Worm (Caenorhabditis elegans) whole organism, midembryonic: ENCODE measurements around the gene srd-55.
"Not testable (repeated sequence)": the region's sequence is repeated elsewhere in the genome, so short reads cannot be mapped to it uniquely, and the experiment has no call there.

ENCODE experiments used
- T22C8.4 ChIP-seq: fragments of 200-800 bp; sonication (Bioruptor generic); IDR thresholded peaks from 2 replicates; pipeline ENCODE4 v1.3.6; 2022; ENCODE audit warnings: missing genetic modification characterization, missing compliant biosample characterization
- cog-1 ChIP-seq: sonication (generic microtip); optimal IDR thresholded peaks from 2 replicates; lab custom pipeline; 2016; ENCODE audit warnings: missing genetic modification characterization, missing compliant biosample characterization
- flt-1 ChIP-seq: fragments of 200-800 bp; sonication (Bioruptor generic); IDR thresholded peaks from 2 replicates; pipeline ENCODE4 v1.3.6; 2022; ENCODE audit warnings: missing genetic modification characterization, missing compliant biosample characterization
- klf-2 ChIP-seq: fragments of 200-800 bp; sonication (Bioruptor generic); conservative IDR thresholded peaks from 2 replicates; pipeline ENCODE4 v1.3.6; 2022; ENCODE audit warnings: missing genetic modification reagents, missing genetic modification characterization, missing compliant biosample characterization
- med-1 ChIP-seq: sonication (generic microtip); optimal IDR thresholded peaks from 2 replicates; lab custom pipeline; 2017; ENCODE audit warnings: missing genetic modification characterization, mild to moderate bottlenecking, missing compliant biosample characterization, antibody characterized with exemption, missing genetic modification reagents; ENCODE audit not compliant: insufficient read depth
- ref-1 ChIP-seq: fragments of 200-800 bp; sonication (Bioruptor generic); conservative IDR thresholded peaks from 2 replicates; pipeline ENCODE4 v1.3.6; 2022; ENCODE audit warnings: missing genetic modification reagents, missing genetic modification characterization, missing compliant biosample characterization
- tab-1 ChIP-seq: fragments of 200-800 bp; sonication (Bioruptor generic); IDR thresholded peaks from 2 replicates; pipeline ENCODE4 v1.3.6; 2022; ENCODE audit warnings: missing genetic modification characterization, missing compliant biosample characterization
- ztf-23 ChIP-seq: fragments of 200-800 bp; sonication (Bioruptor generic); IDR thresholded peaks from 2 replicates; pipeline ENCODE4 v1.3.6; 2022; ENCODE audit warnings: missing genetic modification reagents, missing genetic modification characterization, missing compliant biosample characterization
- ztf-29 ChIP-seq: fragments of 200-800 bp; sonication (Bioruptor generic); IDR thresholded peaks from 2 replicates; pipeline ENCODE4 v1.3.6; 2022; ENCODE audit warnings: missing genetic modification reagents, missing genetic modification characterization, missing compliant biosample characterization

The srd-55 gene

ce11 chrII:7408192-7408591 lies at the start of gene srd-55:
Gene srd-55, plus strand, starts transcription at chrII:7408492.
- TF ChIP-seq klf-2 (no peak), med-1 (no peak), tab-1 (GFP tag; lab: Robert Waterston, UW) (no peak), flt-1 (GFP tag; lab: Robert Waterston, UW) (no peak), ref-1 (GFP tag; lab: Robert Waterston, UW) (no peak)

- TF ChIP-seq cog-1 (tag; lab: Kevin White, UChicago) (peak; percentile 66), tab-1 (GFP tag; lab: Robert Waterston, UW) (no peak)
Measured at ce11 chrII:7363990-7364455, 44.3 kb upstream of the srd-55 start, which contains the start of gene msra-1. Gene msra-1, minus strand, starts transcription at chrII:7364040.

ce11 chrII:7368761-7369160 lies 39.5 kb upstream of the srd-55 start, which contains the start of gene F43E2.6:
Gene F43E2.6, minus strand, starts transcription at chrII:7368861.
- no peak for TF ChIP-seq ztf-23
- TF ChIP-seq med-1 = no peak
- TF ChIP-seq ztf-29 (GFP tag; lab: Robert Waterston, UW) = no peak
- TF ChIP-seq tab-1 (GFP tag; lab: Robert Waterston, UW) = no peak
- no peak for TF ChIP-seq cog-1 (tag; lab: Kevin White, UChicago)
- no peak for TF ChIP-seq ref-1 (GFP tag; lab: Robert Waterston, UW)
- no peak for TF ChIP-seq klf-2

- not testable (repeated sequence) for TF ChIP-seq ztf-29 (GFP tag; lab: Robert Waterston, UW); T22C8.4 (GFP tag; lab: Robert Waterston, UW); klf-2
Measured at ce11 chrII:7370195-7370594, 38.1 kb upstream of the srd-55 start, which contains the start of gene F43E2.11. Gene F43E2.11, minus strand, starts transcription at chrII:7370295.

DNA sequence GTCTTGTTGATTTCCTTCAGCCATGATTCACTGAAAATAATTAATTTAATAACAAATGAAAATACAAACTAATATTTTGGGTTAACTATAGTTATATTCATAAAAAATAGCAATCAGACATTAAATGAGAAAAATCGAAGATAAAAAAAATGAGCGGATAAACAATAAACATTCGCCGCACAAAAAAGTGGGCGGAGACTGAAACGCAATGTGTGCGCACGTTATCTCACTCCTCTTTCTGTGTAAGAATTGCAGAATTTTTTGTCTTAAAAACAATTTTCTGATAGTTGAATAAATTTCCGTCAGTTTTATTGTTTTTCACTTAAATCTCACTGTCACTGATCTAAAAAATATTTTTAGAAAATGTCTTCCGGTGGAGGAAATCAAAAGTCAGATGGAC lies 34.1 kb upstream of the srd-55 start, which contains the start of the genes mtch-1 and rpb-4:
Gene mtch-1, minus strand, starts transcription at position 24 of the 400 bp plus-strand sequence.
Gene rpb-4, plus strand, starts transcription at position 353 of the 400 bp plus-strand sequence.
- no peak for TF ChIP-seq ref-1 (GFP tag; lab: Robert Waterston, UW)
- peak; percentile 11 for TF ChIP-seq med-1
- no peak for TF ChIP-seq ztf-29 (GFP tag; lab: Robert Waterston, UW)

- no peak for TF ChIP-seq ref-1 (GFP tag; lab: Robert Waterston, UW)
- TF ChIP-seq med-1 = no peak
- no peak for TF ChIP-seq klf-2
- no peak for TF ChIP-seq cog-1 (tag; lab: Kevin White, UChicago)
- TF ChIP-seq tab-1 (GFP tag; lab: Robert Waterston, UW) = no peak
- no peak for TF ChIP-seq T22C8.4 (GFP tag; lab: Robert Waterston, UW)
- TF ChIP-seq ztf-29 (GFP tag; lab: Robert Waterston, UW) = no peak
- no peak for TF ChIP-seq ztf-23
- TF ChIP-seq flt-1 (GFP tag; lab: Robert Waterston, UW) = no peak
Measured at ce11 chrII:7374980-7375379, 33.3 kb upstream of the srd-55 start, which contains the start of gene F43E2.1. Gene F43E2.1, plus strand, starts transcription at chrII:7375280.

ce11 chrII:7379021-7379420 lies 29.3 kb upstream of the srd-55 start, which contains the start of gene C07D10.6:
Gene C07D10.6, plus strand, starts transcription at chrII:7379321.
- no peak for TF ChIP-seq flt-1 (GFP tag; lab: Robert Waterston, UW)
- no peak for TF ChIP-seq med-1
- no peak for TF ChIP-seq ztf-23
- TF ChIP-seq klf-2 = no peak
- TF ChIP-seq T22C8.4 (GFP tag; lab: Robert Waterston, UW) = no peak
- TF ChIP-seq ref-1 (GFP tag; lab: Robert Waterston, UW) = no peak
- no peak for TF ChIP-seq cog-1 (tag; lab: Kevin White, UChicago)
- TF ChIP-seq tab-1 (GFP tag; lab: Robert Waterston, UW) = no peak
- no peak for TF ChIP-seq ztf-29 (GFP tag; lab: Robert Waterston, UW)

DNA sequence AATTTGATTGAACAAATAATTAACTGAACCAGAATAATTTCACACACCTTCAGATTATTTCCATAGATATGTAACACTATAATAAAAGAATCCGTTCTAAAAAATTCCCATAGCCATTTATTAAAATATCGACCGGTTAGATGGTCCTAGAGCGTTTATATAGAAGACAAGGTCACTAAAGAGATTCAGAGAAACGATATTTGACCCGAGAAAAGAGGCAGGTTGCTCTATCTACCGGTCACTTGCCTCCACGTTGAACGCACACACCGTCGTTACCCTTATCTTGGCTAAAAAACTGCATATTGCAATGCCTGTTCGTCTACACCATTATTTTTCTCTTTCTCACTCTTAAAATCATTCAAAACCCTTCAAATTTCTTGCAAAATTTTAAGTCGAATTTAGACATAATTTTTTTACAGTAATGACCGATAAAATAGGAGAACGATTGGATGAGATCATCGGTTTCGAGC lies 27.1 kb upstream of the srd-55 start, which contains the start of gene C07D10.5:
Gene C07D10.5, plus strand, starts transcription at position 420 of the 470 bp plus-strand sequence.
- TF ChIP-seq klf-2 = no peak
- no peak for TF ChIP-seq flt-1 (GFP tag; lab: Robert Waterston, UW)
- TF ChIP-seq ztf-23 = no peak
- no peak for TF ChIP-seq ztf-29 (GFP tag; lab: Robert Waterston, UW)

- TF ChIP-seq tab-1 (GFP tag; lab: Robert Waterston, UW) (no peak), flt-1 (GFP tag; lab: Robert Waterston, UW) (no peak), ztf-23 (no peak)
Measured at ce11 chrII:7381947-7382346, 26.3 kb upstream of the srd-55 start.

ce11 chrII:7385442-7385841 lies 22.9 kb upstream of the srd-55 start, which contains the start of gene sre-3:
Gene sre-3, plus strand, starts transcription at chrII:7385742.
- TF ChIP-seq ztf-23 (no peak), ref-1 (GFP tag; lab: Robert Waterston, UW) (no peak), ztf-29 (GFP tag; lab: Robert Waterston, UW) (no peak), flt-1 (GFP tag; lab: Robert Waterston, UW) (no peak), cog-1 (tag; lab: Kevin White, UChicago) (no peak), tab-1 (GFP tag; lab: Robert Waterston, UW) (no peak), T22C8.4 (GFP tag; lab: Robert Waterston, UW) (no peak)

DNA sequence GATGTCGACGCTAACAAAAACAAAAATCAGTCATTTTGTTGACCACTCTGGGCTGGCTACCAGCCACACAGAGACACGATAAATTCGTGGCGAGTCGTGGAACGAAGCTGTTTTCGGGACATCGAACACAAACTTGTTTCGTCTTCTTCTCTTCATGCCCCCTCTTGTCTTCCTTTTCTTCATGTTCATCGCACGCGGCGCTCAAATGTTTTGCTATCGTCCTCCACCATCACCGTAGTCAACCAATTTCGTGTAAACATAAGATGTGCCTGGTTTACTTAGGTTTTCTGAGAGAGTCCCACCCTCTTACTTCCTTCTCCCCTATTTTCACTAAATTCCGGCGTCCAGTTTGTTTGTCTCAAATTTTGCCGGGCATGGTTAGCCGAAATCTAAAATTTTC lies 18.0 kb upstream of the srd-55 start:
- TF ChIP-seq T22C8.4 (GFP tag; lab: Robert Waterston, UW) (no peak), flt-1 (GFP tag; lab: Robert Waterston, UW) (no peak), med-1 (no peak), ztf-23 (no peak), cog-1 (tag; lab: Kevin White, UChicago) (no peak), ref-1 (GFP tag; lab: Robert Waterston, UW) (no peak), tab-1 (GFP tag; lab: Robert Waterston, UW) (no peak), ztf-29 (GFP tag; lab: Robert Waterston, UW) (no peak), klf-2 (no peak)
